Fruit fly (Drosophila melanogaster): Measurements from ENCODE around the gene CG3625.

CG3625 gene

DNA sequence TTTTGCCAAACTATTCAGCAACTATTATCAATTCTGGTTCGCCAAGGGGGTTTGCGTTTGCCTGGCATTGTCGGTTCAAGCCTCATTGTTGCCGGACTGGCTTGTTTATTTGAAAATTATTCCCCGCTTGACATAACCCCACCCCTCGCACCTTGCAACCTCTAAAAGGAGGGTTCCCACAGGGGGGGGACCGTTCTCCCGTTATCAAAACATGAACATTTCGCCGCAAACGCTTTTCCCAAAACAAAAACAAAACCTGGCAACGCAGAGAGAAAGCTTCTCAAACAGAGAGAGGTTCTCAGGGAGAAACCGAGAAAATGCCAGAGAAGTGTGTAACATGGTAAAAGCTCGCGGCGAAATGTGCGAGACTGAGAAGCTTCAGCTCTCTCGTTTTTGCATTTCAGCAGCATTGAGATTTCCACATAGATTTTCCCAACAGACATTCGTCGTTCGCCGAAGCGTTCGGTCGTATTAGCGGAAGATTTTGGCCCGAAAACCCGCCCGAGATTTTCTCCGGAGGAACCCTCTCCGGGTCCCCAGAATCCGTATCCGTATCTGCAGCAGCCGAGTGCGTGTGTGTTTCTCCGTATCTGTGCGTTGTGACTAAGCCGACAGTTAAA, 18.3 kb upstream of the CG3625 start:
- peak; percentile 50 for TF ChIP-seq cic (GFP tag; optimal IDR thresholded peaks at IDR 0.05)
- TF ChIP-seq bab1 (GFP tag; optimal IDR thresholded peaks at IDR 0.05): no peak
- no peak for TF ChIP-seq CG1620 (GFP tag; optimal IDR thresholded peaks at IDR 0.05)
- peak; percentile 20 for TF ChIP-seq tj (GFP tag; optimal IDR thresholded peaks at IDR 0.05)
- peak; percentile 47 for TF ChIP-seq kay (GFP tag; ENCODE audit: borderline replicate concordance)
- TF ChIP-seq ovo (GFP tag; optimal IDR thresholded peaks at IDR 0.05): peak; percentile 26
- TF ChIP-seq CG12768 (GFP tag; optimal IDR thresholded peaks at IDR 0.05): peak; percentile 70
- TF ChIP-seq cnc (optimal IDR thresholded peaks at IDR 0.05): no peak
- peak; percentile 17 for TF ChIP-seq pad (GFP tag; optimal IDR thresholded peaks at IDR 0.05)

DNA sequence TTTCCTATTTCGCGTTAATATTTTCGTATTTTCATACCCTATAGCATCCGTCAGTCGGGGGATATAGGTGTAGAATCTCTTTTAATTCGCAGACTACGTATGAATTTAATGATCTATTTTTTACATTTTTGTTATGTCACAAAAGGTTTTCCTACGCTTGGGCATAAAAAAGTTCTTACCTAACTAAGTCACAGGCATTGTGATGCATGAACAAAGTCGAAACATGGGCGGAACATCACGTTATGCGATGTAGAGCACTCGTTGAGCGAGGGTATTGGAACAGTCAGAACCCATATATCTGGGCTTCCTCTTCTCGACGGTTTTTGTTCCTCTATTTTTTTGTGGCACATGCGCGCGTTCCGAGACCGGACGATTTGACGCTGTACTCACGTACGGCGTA, 17.6 kb upstream of the CG3625 start:
- TF ChIP-seq bab1 (GFP tag; optimal IDR thresholded peaks at IDR 0.05): peak; percentile 31
- TF ChIP-seq CG7101 (tag; optimal IDR thresholded peaks at IDR 0.05): peak; percentile 21
- TF ChIP-seq cic (GFP tag; optimal IDR thresholded peaks at IDR 0.05): no peak
- TF ChIP-seq toe (GFP tag; optimal IDR thresholded peaks at IDR 0.05): peak; percentile 11
- TF ChIP-seq CG33017 (tag; optimal IDR thresholded peaks at IDR 0.05): peak; percentile 7

- no peak for TF ChIP-seq Crg-1 (GFP tag; optimal IDR thresholded peaks at IDR 0.05)
- TF ChIP-seq toe (GFP tag; optimal IDR thresholded peaks at IDR 0.05): no peak
- TF ChIP-seq pad (GFP tag; optimal IDR thresholded peaks at IDR 0.05): no peak
- no peak for TF ChIP-seq bab1 (GFP tag; optimal IDR thresholded peaks at IDR 0.05)
- no peak for TF ChIP-seq Clk (GFP tag; optimal IDR thresholded peaks at IDR 0.05)
- TF ChIP-seq Mnt (GFP tag; optimal IDR thresholded peaks at IDR 0.05): no peak
- TF ChIP-seq kay (GFP tag; ENCODE audit: borderline replicate concordance): no peak
- TF ChIP-seq tj (GFP tag; optimal IDR thresholded peaks at IDR 0.05): no peak
- TF ChIP-seq Hr96 (GFP tag; optimal IDR thresholded peaks at IDR 0.05): no peak
- no peak for TF ChIP-seq cic (GFP tag; optimal IDR thresholded peaks at IDR 0.05)
- TF ChIP-seq CG14711 (tag; optimal IDR thresholded peaks at IDR 0.05): no peak
- TF ChIP-seq CG12768 (GFP tag; optimal IDR thresholded peaks at IDR 0.05): no peak
- TF ChIP-seq ovo (GFP tag; optimal IDR thresholded peaks at IDR 0.05): no peak
- no peak for TF ChIP-seq CG33017 (tag; optimal IDR thresholded peaks at IDR 0.05)
- TF ChIP-seq CG5204 (GFP tag; optimal IDR thresholded peaks at IDR 0.05): no peak
- TF ChIP-seq cnc (optimal IDR thresholded peaks at IDR 0.05): no peak
- no peak for TF ChIP-seq CG1620 (GFP tag; optimal IDR thresholded peaks at IDR 0.05)
Observed at dm6 chr2L:308194-308706, 16.7 kb upstream of the CG3625 start.

DNA sequence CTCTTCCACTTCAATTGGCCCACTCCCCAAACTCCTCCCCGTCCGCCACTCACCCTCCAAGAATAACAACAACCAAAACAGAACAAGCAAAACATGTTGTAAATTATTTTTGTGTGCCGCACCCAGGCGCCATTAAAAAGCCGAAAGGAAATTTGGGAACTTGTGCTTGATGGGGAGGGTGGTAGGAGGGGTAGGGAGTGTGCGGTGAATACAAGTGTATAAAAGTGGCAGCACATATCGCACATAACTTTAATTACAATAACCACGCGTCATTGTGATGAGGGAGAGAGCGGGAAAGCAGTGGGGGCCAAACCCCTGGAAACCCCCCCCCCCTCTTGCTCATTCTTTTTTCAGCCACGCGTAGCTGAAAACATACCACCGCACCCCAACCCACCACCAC, 15.5 kb upstream of the CG3625 start:
- TF ChIP-seq CG14711 (tag; optimal IDR thresholded peaks at IDR 0.05) (no peak), CG1620 (GFP tag; optimal IDR thresholded peaks at IDR 0.05) (no peak), Crg-1 (GFP tag; optimal IDR thresholded peaks at IDR 0.05) (no peak), CG7045 (GFP tag; optimal IDR thresholded peaks at IDR 0.05) (no peak), Hr96 (GFP tag; optimal IDR thresholded peaks at IDR 0.05) (no peak), CG7101 (tag; optimal IDR thresholded peaks at IDR 0.05) (no peak), kay (GFP tag; ENCODE audit: borderline replicate concordance) (no peak), CG33017 (tag; optimal IDR thresholded peaks at IDR 0.05) (no peak), toe (GFP tag; optimal IDR thresholded peaks at IDR 0.05) (no peak)

DNA sequence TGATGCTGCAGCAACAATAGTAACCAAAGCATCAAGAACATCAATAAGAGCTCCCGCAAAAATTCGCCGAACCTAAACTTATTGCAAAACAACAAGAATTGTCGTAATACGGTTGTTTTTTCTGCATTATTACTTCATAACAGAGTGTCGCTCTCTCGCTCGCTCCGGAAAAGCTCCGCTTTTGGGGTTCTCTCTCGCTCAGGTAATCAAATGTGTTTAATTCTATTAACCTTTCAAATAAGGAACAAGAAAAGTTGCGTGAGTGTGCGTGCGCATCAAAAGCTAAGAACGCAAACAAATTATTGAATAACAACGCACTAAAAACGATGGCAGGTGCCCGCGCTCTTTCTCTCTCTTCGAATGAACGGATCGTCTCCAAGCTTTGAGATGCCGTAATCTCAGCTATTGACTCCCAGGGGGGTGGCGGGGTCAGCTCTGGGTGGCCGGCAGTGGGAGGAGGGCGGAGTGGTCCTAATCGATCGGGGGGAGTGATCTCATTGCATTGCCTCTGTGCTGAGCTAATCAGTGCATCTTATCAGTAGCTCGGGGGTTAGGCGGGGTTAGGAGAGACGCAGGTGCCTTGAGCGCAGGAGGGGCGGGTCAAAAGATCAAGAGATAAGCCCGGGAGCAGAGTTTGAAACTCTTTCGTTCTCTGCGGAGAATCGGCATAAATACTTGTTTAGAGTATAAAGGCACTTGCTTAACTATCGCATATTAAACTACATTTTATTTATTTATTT, 14.8 kb upstream of the CG3625 start:
- peak; percentile 33 for TF ChIP-seq cic (GFP tag; optimal IDR thresholded peaks at IDR 0.05)
- TF ChIP-seq ovo (GFP tag; optimal IDR thresholded peaks at IDR 0.05): peak; percentile 41
- peak; percentile 39 for TF ChIP-seq pad (GFP tag; optimal IDR thresholded peaks at IDR 0.05)
- no peak for TF ChIP-seq CG7045 (GFP tag; optimal IDR thresholded peaks at IDR 0.05)

dm6 chr2L:305646-306045, 14.1 kb upstream of the CG3625 start, which contains the start of gene Plc21C:
TSS of gene Plc21C (plus strand) at chr2L:305935.
- TF ChIP-seq ovo (GFP tag; optimal IDR thresholded peaks at IDR 0.05) (peak; percentile 82), Mnt (GFP tag; optimal IDR thresholded peaks at IDR 0.05) (peak; percentile 43), CG7101 (tag; optimal IDR thresholded peaks at IDR 0.05) (peak; percentile 16), CG14711 (tag; optimal IDR thresholded peaks at IDR 0.05) (peak; percentile 45), CG5204 (GFP tag; optimal IDR thresholded peaks at IDR 0.05) (no peak), Clk (GFP tag; optimal IDR thresholded peaks at IDR 0.05) (no peak), cic (GFP tag; optimal IDR thresholded peaks at IDR 0.05) (peak; percentile 35), bab1 (GFP tag; optimal IDR thresholded peaks at IDR 0.05) (peak; percentile 75), CG7045 (GFP tag; optimal IDR thresholded peaks at IDR 0.05) (peak; percentile 4), kay (GFP tag; ENCODE audit: borderline replicate concordance) (no peak), pad (GFP tag; optimal IDR thresholded peaks at IDR 0.05) (peak; percentile 28), CG12768 (GFP tag; optimal IDR thresholded peaks at IDR 0.05) (no peak), Crg-1 (GFP tag; optimal IDR thresholded peaks at IDR 0.05) (peak; percentile 22), toe (GFP tag; optimal IDR thresholded peaks at IDR 0.05) (peak; percentile 79), tj (GFP tag; optimal IDR thresholded peaks at IDR 0.05) (no peak), cnc (optimal IDR thresholded peaks at IDR 0.05) (no peak), CG11617 (GFP tag; optimal IDR thresholded peaks at IDR 0.05) (peak; percentile 24), CG33017 (tag; optimal IDR thresholded peaks at IDR 0.05) (peak; percentile 45), CG1620 (GFP tag; optimal IDR thresholded peaks at IDR 0.05) (peak; percentile 74), Hr96 (GFP tag; optimal IDR thresholded peaks at IDR 0.05) (no peak)
